Fruit fly (Drosophila melanogaster) whole organism, embryonic: ENCODE measurements around the gene CG8369.

Experiments used
- CG10209 ChIP-seq: fragments of 200-800 bp; sonication (Bioruptor generic); optimal IDR thresholded peaks from 3 replicates; lab custom pipeline; 2017; ENCODE audit warnings: missing biosample characterization, mild to moderate bottlenecking, missing genetic modification characterization, missing genetic modification reagents
- CG10274 ChIP-seq: fragments of 200-800 bp; sonication (Bioruptor generic); optimal IDR thresholded peaks from 3 replicates; lab custom pipeline; 2017; ENCODE audit warnings: missing biosample characterization, mild to moderate bottlenecking, missing genetic modification characterization
- CG10543 ChIP-seq: fragments of 200-800 bp; sonication (Bioruptor generic); optimal IDR thresholded peaks from 3 replicates; lab custom pipeline; 2017; ENCODE audit warnings: missing biosample characterization, mild to moderate bottlenecking, missing genetic modification characterization, moderate library complexity
- CG11085 ChIP-seq: fragments of 200-800 bp; sonication (Bioruptor generic); IDR thresholded peaks from 2 replicates; pipeline ENCODE4 v1.3.6; 2022; ENCODE audit warnings: missing biosample characterization, missing genetic modification characterization
- CG11695 ChIP-seq: fragments of 200-800 bp; sonication (Bioruptor generic); IDR thresholded peaks from 3 replicates; pipeline ENCODE4 v1.3.6; 2022; ENCODE audit warnings: missing biosample characterization, missing genetic modification characterization
- CG13424 ChIP-seq: fragments of 200-800 bp; sonication (Bioruptor generic); optimal IDR thresholded peaks from 2 replicates; lab custom pipeline; 2019; ENCODE audit warnings: missing biosample characterization, mild to moderate bottlenecking, missing genetic modification characterization, moderate library complexity
- CG14710 ChIP-seq: fragments of 200-800 bp; sonication (Bioruptor generic); optimal IDR thresholded peaks from 3 replicates; lab custom pipeline; 2019; ENCODE audit warnings: missing biosample characterization, mild to moderate bottlenecking, missing genetic modification characterization, moderate library complexity
- CG15601 ChIP-seq: fragments of 200-800 bp; sonication (Bioruptor generic); optimal IDR thresholded peaks from 3 replicates; lab custom pipeline; 2019; ENCODE audit warnings: missing biosample characterization, mild to moderate bottlenecking, missing genetic modification characterization, moderate library complexity
- CG1603 ChIP-seq: fragments of 200-800 bp; sonication (Bioruptor generic); optimal IDR thresholded peaks from 2 replicates; lab custom pipeline; 2019; ENCODE audit warnings: missing biosample characterization, mild to moderate bottlenecking, missing genetic modification characterization, moderate library complexity
- CG16813 ChIP-seq: fragments of 200-800 bp; sonication (Bioruptor generic); IDR thresholded peaks from 3 replicates; pipeline ENCODE4 v1.3.6; 2022; ENCODE audit warnings: missing biosample characterization, missing genetic modification characterization; ENCODE audit not compliant: partially characterized antibody
- CG17612 ChIP-seq: fragments of 200-800 bp; sonication (Bioruptor generic); IDR thresholded peaks from 2 replicates; pipeline ENCODE4 v1.3.6; 2022; ENCODE audit warnings: missing biosample characterization, missing genetic modification characterization
- CG17829 ChIP-seq: fragments of 200-800 bp; optimal IDR thresholded peaks from 2 replicates; lab custom pipeline; 2019; ENCODE audit warnings: missing biosample characterization, mild to moderate bottlenecking, missing genetic modification characterization, moderate library complexity
- CG2116 ChIP-seq: fragments of 200-800 bp; sonication (Bioruptor generic); optimal IDR thresholded peaks from 3 replicates; lab custom pipeline; 2018; ENCODE audit warnings: missing biosample characterization, mild to moderate bottlenecking, missing genetic modification characterization
- CG2120 ChIP-seq: fragments of 200-800 bp; sonication (Bioruptor generic); optimal IDR thresholded peaks from 3 replicates; lab custom pipeline; 2016; ENCODE audit warnings: missing biosample characterization, missing genetic modification characterization
- CG31365 ChIP-seq: fragments of 200-800 bp; sonication (Bioruptor generic); optimal IDR thresholded peaks from 2 replicates; lab custom pipeline; 2018; ENCODE audit warnings: missing biosample characterization, mild to moderate bottlenecking, missing genetic modification characterization
- CG3407 ChIP-seq: fragments of 200-800 bp; sonication (Bioruptor generic); optimal IDR thresholded peaks from 2 replicates; lab custom pipeline; 2018; ENCODE audit warnings: missing biosample characterization, mild to moderate bottlenecking, missing genetic modification characterization
- CG42726 ChIP-seq: fragments of 200-800 bp; sonication (Bioruptor generic); IDR thresholded peaks from 2 replicates; pipeline ENCODE4 v1.3.6; 2022; ENCODE audit warnings: missing biosample characterization, missing genetic modification characterization; ENCODE audit not compliant: partially characterized antibody
- CG4328 ChIP-seq: fragments of 200-800 bp; sonication (Bioruptor generic); optimal IDR thresholded peaks from 3 replicates; lab custom pipeline; 2017; ENCODE audit warnings: missing biosample characterization, missing genetic modification reagents, missing genetic modification characterization
- CG5180 ChIP-seq: fragments of 200-800 bp; sonication (Bioruptor generic); optimal IDR thresholded peaks from 3 replicates; lab custom pipeline; 2017; ENCODE audit warnings: missing biosample characterization, missing genetic modification characterization, mild to moderate bottlenecking, moderate library complexity, missing genetic modification reagents
- CG7271 ChIP-seq: fragments of 200-800 bp; sonication (Bioruptor generic); optimal IDR thresholded peaks from 2 replicates; lab custom pipeline; 2018; ENCODE audit warnings: missing biosample characterization, mild to moderate bottlenecking, missing genetic modification characterization, moderate library complexity
- CG9797 ChIP-seq: fragments of 200-800 bp; sonication (Bioruptor generic); optimal IDR thresholded peaks from 3 replicates; lab custom pipeline; 2018; ENCODE audit warnings: missing biosample characterization, mild to moderate bottlenecking, missing genetic modification characterization
- Dek ChIP-seq: fragments of 200-800 bp; sonication (Bioruptor generic); optimal IDR thresholded peaks from 3 replicates; lab custom pipeline; 2019; ENCODE audit warnings: missing biosample characterization, mild to moderate bottlenecking, missing genetic modification characterization, moderate library complexity
- Dll ChIP-seq: fragments of 200-800 bp; sonication (Bioruptor generic); IDR thresholded peaks from 4 replicates; pipeline ENCODE4 v1.3.6; 2022; ENCODE audit warnings: missing biosample characterization, missing genetic modification characterization; ENCODE audit not compliant: partially characterized antibody
- Dp ChIP-seq: fragments of 200-800 bp; sonication (Bioruptor generic); optimal IDR thresholded peaks from 2 replicates; lab custom pipeline; 2018; ENCODE audit warnings: missing biosample characterization, mild to moderate bottlenecking, missing genetic modification characterization, moderate library complexity
- Ets65A ChIP-seq: fragments of 200-800 bp; sonication (Bioruptor generic); peaks from one replicate; lab custom pipeline; 2016; ENCODE audit warnings: missing biosample characterization, missing genetic modification characterization
- GATAe ChIP-seq: fragments of 200-800 bp; sonication (Bioruptor generic); conservative IDR thresholded peaks from 2 replicates; pipeline ENCODE4 v1.3.6; 2022; ENCODE audit warnings: missing biosample characterization, missing genetic modification characterization
- Hand ChIP-seq: fragments of 200-800 bp; sonication (Bioruptor generic); optimal IDR thresholded peaks from 2 replicates; lab custom pipeline; 2017; ENCODE audit warnings: mild to moderate bottlenecking, missing biosample characterization, missing genetic modification reagents, missing genetic modification characterization
- Med ChIP-seq: fragments of 200-800 bp; sonication (Bioruptor generic); peaks from one replicate; lab custom pipeline; 2016; ENCODE audit warnings: missing biosample characterization, missing genetic modification characterization, mild to moderate bottlenecking, inconsistent platforms, moderate library complexity
- Stat92E ChIP-seq, 3 experiments: fragments of >200 bp in 2 of 3; fragments of 200-800 bp in 1 of 3; sonication (Bioruptor generic) in 1 of 3; optimal IDR thresholded peaks; 2 replicates each; lab custom pipeline; 2017 to 2019; ENCODE audit warnings: missing biosample characterization in 3 of 3, missing genetic modification characterization in 3 of 3, mild to moderate bottlenecking in 1 of 3, moderate library complexity in 1 of 3
- ap ChIP-seq: fragments of 200-800 bp; sonication (Bioruptor generic); IDR thresholded peaks from 2 replicates; pipeline ENCODE4 v1.3.6; 2022; ENCODE audit warnings: missing biosample characterization, missing genetic modification characterization
- cas ChIP-seq: fragments of 200-800 bp; sonication (Bioruptor generic); IDR thresholded peaks from 2 replicates; pipeline ENCODE4 v1.3.6; 2022; ENCODE audit warnings: missing biosample characterization, missing genetic modification characterization
- dimm ChIP-seq: fragments of 200-800 bp; sonication (Bioruptor generic); IDR thresholded peaks from 2 replicates; pipeline ENCODE4 v1.3.6; 2022; ENCODE audit warnings: missing biosample characterization, missing genetic modification characterization
- esg ChIP-seq: fragments of 200-800 bp; sonication (Bioruptor generic); conservative IDR thresholded peaks from 2 replicates; pipeline ENCODE4 v1.3.6; 2022; ENCODE audit warnings: missing biosample characterization, missing genetic modification characterization
- gfzf ChIP-seq: fragments of 200-800 bp; sonication (Bioruptor generic); optimal IDR thresholded peaks from 2 replicates; lab custom pipeline; 2016; ENCODE audit warnings: missing biosample characterization, mild to moderate bottlenecking, missing genetic modification characterization, moderate library complexity
- knrl ChIP-seq: fragments of 200-800 bp; sonication (Bioruptor generic); IDR thresholded peaks from 3 replicates; pipeline ENCODE4 v1.3.6; 2022; ENCODE audit warnings: missing biosample characterization, missing genetic modification characterization; ENCODE audit not compliant: partially characterized antibody
- pan ChIP-seq, 4 experiments: fragments of >200 bp in 3 of 4; fragments of 200-800 bp in 1 of 4; sonication (Bioruptor generic) in 1 of 4; optimal IDR thresholded peaks in 3 of 4; IDR thresholded peaks in 1 of 4; 2 replicates each; pipeline versions ENCODE4 v1.3.6 to Lab custom; 2017 to 2022; ENCODE audit warnings: missing biosample characterization in 2 of 4, missing genetic modification characterization in 2 of 4, mixed read lengths in 1 of 4
- pita ChIP-seq: fragments of 200-800 bp; sonication (Bioruptor generic); optimal IDR thresholded peaks from 2 replicates; lab custom pipeline; 2017; ENCODE audit warnings: missing biosample characterization, mild to moderate bottlenecking, missing genetic modification characterization
- repo ChIP-seq: fragments of 200-800 bp; sonication (Bioruptor generic); optimal IDR thresholded peaks from 2 replicates; lab custom pipeline; 2016; ENCODE audit warnings: missing biosample characterization, missing genetic modification characterization
- slbo ChIP-seq: fragments of 200-800 bp; sonication (Bioruptor generic); IDR thresholded peaks from 2 replicates; pipeline ENCODE4 v1.3.6; 2022; ENCODE audit warnings: missing biosample characterization, missing genetic modification characterization
- sr ChIP-seq: fragments of 200-800 bp; sonication (Bioruptor generic); IDR thresholded peaks from 3 replicates; pipeline ENCODE4 v1.3.6; 2022; ENCODE audit warnings: missing biosample characterization, missing genetic modification characterization
- stwl ChIP-seq: fragments of 200-800 bp; sonication (Bioruptor generic); optimal IDR thresholded peaks from 3 replicates; lab custom pipeline; 2018; ENCODE audit warnings: missing biosample characterization, mild to moderate bottlenecking, missing genetic modification characterization, moderate library complexity
- sug ChIP-seq: fragments of 200-800 bp; optimal IDR thresholded peaks from 2 replicates; lab custom pipeline; 2019; ENCODE audit warnings: missing biosample characterization, mild to moderate bottlenecking, missing genetic modification characterization, moderate library complexity
- tio ChIP-seq: fragments of 200-800 bp; sonication (Bioruptor generic); optimal IDR thresholded peaks from 2 replicates; lab custom pipeline; 2017; ENCODE audit warnings: missing biosample characterization, missing genetic modification characterization, inconsistent platforms
- twi ChIP-seq: fragments of 200-800 bp; optimal IDR thresholded peaks from 2 replicates; lab custom pipeline; 2019; ENCODE audit warnings: missing biosample characterization, mild to moderate bottlenecking, missing genetic modification characterization, moderate library complexity
- unc-4 ChIP-seq: fragments of 200-800 bp; sonication (Bioruptor generic); IDR thresholded peaks from 2 replicates; pipeline ENCODE4 v1.3.6; 2022; ENCODE audit warnings: missing biosample characterization, missing genetic modification characterization; ENCODE audit not compliant: partially characterized antibody
- vvl ChIP-seq: fragments of 200-800 bp; sonication (Bioruptor generic); IDR thresholded peaks from 2 replicates; pipeline ENCODE4 v1.3.6; 2022; ENCODE audit warnings: missing biosample characterization, missing genetic modification characterization
- yki ChIP-seq: fragments of >200 bp; optimal IDR thresholded peaks from 3 replicates; lab custom pipeline; 2018
- zf30C ChIP-seq: fragments of 200-800 bp; sonication (Bioruptor generic); optimal IDR thresholded peaks from 3 replicates; lab custom pipeline; 2018; ENCODE audit warnings: missing biosample characterization, mild to moderate bottlenecking, missing genetic modification characterization

The CG8369 gene

DNA sequence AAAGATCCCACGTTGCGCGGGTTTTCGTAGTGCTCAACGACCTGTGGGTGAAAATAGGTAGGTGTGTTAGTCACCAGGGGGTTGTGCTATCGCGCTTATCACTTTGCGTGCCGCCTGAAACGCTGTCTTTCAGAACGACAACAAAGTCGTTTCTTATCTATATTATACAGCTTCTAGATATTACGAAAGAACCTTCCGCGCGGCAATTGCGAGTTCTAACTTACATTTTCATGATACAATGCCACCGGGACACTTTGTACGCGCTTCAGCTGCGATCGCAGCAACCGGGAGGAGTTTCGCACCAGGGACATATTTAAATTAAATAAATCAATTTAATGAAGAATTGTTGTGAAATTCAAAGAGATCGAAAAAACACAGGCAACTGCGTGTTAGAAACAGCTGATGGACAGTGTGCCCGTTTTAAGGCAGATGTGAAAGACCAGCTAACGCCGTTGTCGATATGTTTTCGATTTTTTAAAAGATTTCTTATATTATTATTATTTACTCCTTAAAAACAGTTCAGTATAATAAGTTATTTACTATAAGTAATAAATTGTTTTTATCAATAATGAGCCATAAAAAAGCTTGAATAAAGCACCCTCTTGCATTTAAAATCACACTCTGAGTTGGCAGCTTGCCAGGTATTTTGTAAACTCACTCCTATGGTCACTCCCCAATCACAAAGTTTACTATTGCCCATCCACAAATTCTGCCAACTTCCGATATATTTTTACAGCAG is 2.1 kb downstream of the CG8369 start, which contains the start of the genes IscU and CG8379 (continued):
- TF ChIP-seq Dek (tag; lab: Kevin White, UChicago), result no peak
- TF ChIP-seq zf30C, result no peak
- TF ChIP-seq CG13424 (tag; lab: Kevin White, UChicago), result peak; percentile 11
- peak; percentile 89 for TF ChIP-seq CG9797
- TF ChIP-seq sr (GFP tag; lab: Robert Waterston, UW), result no peak
- no peak for TF ChIP-seq CG1603 (tag; lab: Kevin White, UChicago)
- TF ChIP-seq tio, result no peak
- TF ChIP-seq Stat92E (GFP tag; optimal IDR thresholded peaks at IDR 0.05; lab: Kevin White, UChicago), result peak in 1 of 3 experiments; percentile 10
- peak; percentile 53 for TF ChIP-seq CG17829
- TF ChIP-seq CG10209, result no peak
- TF ChIP-seq Med (GFP tag; lab: Kevin White, UChicago), result peak; percentile 46
- TF ChIP-seq CG3407 (GFP tag; lab: Kevin White, UChicago), result peak; percentile 3
- no peak for TF ChIP-seq CG17612
- TF ChIP-seq stwl (tag; lab: Kevin White, UChicago), result peak; percentile 92
- no peak for TF ChIP-seq pita (GFP tag; lab: Kevin White, UChicago)
- TF ChIP-seq CG4328 (GFP tag; lab: Kevin White, UChicago), result peak; percentile 19
- TF ChIP-seq CG2120 (GFP tag; lab: Kevin White, UChicago), result no peak
- TF ChIP-seq CG31365 (tag; lab: Kevin White, UChicago), result no peak
- no peak for TF ChIP-seq CG10274 (GFP tag; lab: Kevin White, UChicago)
- peak; percentile 70 for TF ChIP-seq knrl (GFP tag; lab: Robert Waterston, UW)
- peak; percentile 63; the same call in 2 of the 3 replicates for TF ChIP-seq CG16813
- no peak for TF ChIP-seq repo (GFP tag; lab: Kevin White, UChicago)
- no peak for TF ChIP-seq vvl (GFP tag; lab: Robert Waterston, UW)
- TF ChIP-seq gfzf (GFP tag; lab: Kevin White, UChicago), result peak; percentile 73
- TF ChIP-seq unc-4 (GFP tag; lab: Robert Waterston, UW), result peak; percentile 73
- TF ChIP-seq slbo (GFP tag; lab: Robert Waterston, UW), result no peak
- TF ChIP-seq CG42726 (GFP tag; lab: Robert Waterston, UW), result peak; percentile 13; the same call in 1 of the 2 replicates
- peak; percentile 75 for TF ChIP-seq CG14710 (tag; lab: Kevin White, UChicago)
- TF ChIP-seq CG2116 (GFP tag; lab: Kevin White, UChicago), result peak; percentile 87
- no peak for TF ChIP-seq yki (lab: Kevin White, UChicago)
- TF ChIP-seq dimm (GFP tag; lab: Robert Waterston, UW), result no peak
- TF ChIP-seq CG11085 (GFP tag; lab: Robert Waterston, UW), result no peak
- TF ChIP-seq Ets65A, result no peak
- TF ChIP-seq CG7271 (tag; lab: Kevin White, UChicago), result no peak
- TF ChIP-seq Dll (GFP tag; lab: Robert Waterston, UW), result peak; percentile 81
- no peak for TF ChIP-seq CG5180 (GFP tag; lab: Kevin White, UChicago)
- TF ChIP-seq Hand (GFP tag; lab: Kevin White, UChicago), result peak; percentile 19
- TF ChIP-seq GATAe, result 0 out of 2 replicates have a peak, but pooled peaks have one; percentile 10
- peak; percentile 60 for TF ChIP-seq CG15601 (tag; lab: Kevin White, UChicago)
- TF ChIP-seq CG10543 (GFP tag; lab: Kevin White, UChicago), result peak; percentile 6
- TF ChIP-seq twi (tag; lab: Kevin White, UChicago), result no peak
- TF ChIP-seq cas (GFP tag; lab: Robert Waterston, UW), result no peak
- TF ChIP-seq esg (GFP tag; lab: Robert Waterston, UW), result no peak
- TF ChIP-seq CG11695 (GFP tag; lab: Robert Waterston, UW), result no peak
- TF ChIP-seq Dp (GFP tag; lab: Kevin White, UChicago), result peak; percentile 37
- no peak for TF ChIP-seq ap (GFP tag; lab: Robert Waterston, UW)
- peak; percentile 98 for TF ChIP-seq sug
- TF ChIP-seq pan (optimal IDR thresholded peaks at IDR 0.05; lab: Kevin White, UChicago), result no peak
- TF ChIP-seq pan (GFP tag; optimal IDR thresholded peaks at IDR 0.05 in 1 of 2, IDR thresholded peaks at IDR 0.05 in 1 of 2), result no peak
